Worm (Caenorhabditis elegans) whole organism, mixed stage, embryonic: Measurements from ENCODE around the gene B0334.20.
A peak's percentile ranks its signal among the peaks of the same experiment; 100 is the strongest.

Experiments used
- M03D4.4 ChIP-seq: sonication (generic microtip); optimal IDR thresholded peaks from 2 replicates; lab custom pipeline; 2017; ENCODE audit warnings: mild to moderate bottlenecking, missing genetic modification characterization, missing compliant biosample characterization
- bed-3 ChIP-seq: fragments of 200-800 bp; sonication (Bioruptor generic); optimal IDR thresholded peaks from 3 replicates; lab custom pipeline; 2018; ENCODE audit warnings: mild to moderate bottlenecking, missing genetic modification characterization, moderate library complexity, missing compliant biosample characterization
- blmp-1 ChIP-seq: fragments of 150-350 bp; optimal IDR thresholded peaks from 2 replicates; lab custom pipeline; 2014; ENCODE audit warnings: missing biosample characterization, missing genetic modification characterization
- ceh-39 ChIP-seq: fragments of 150-350 bp; optimal IDR thresholded peaks from 2 replicates; lab custom pipeline; 2014; ENCODE audit warnings: missing biosample characterization, missing genetic modification characterization
- ceh-43 ChIP-seq: fragments of 200-800 bp; sonication (Bioruptor generic); optimal IDR thresholded peaks from 2 replicates; lab custom pipeline; 2018; ENCODE audit warnings: mild to moderate bottlenecking, missing genetic modification characterization, moderate library complexity, missing compliant biosample characterization
- ceh-83 ChIP-seq: fragments of 200-800 bp; sonication (Bioruptor generic); optimal IDR thresholded peaks from 2 replicates; lab custom pipeline; 2018; ENCODE audit warnings: mild to moderate bottlenecking, missing genetic modification characterization, missing compliant biosample characterization
- ces-1 ChIP-seq: fragments of 150-350 bp; optimal IDR thresholded peaks from 2 replicates; lab custom pipeline; 2014; ENCODE audit warnings: missing biosample characterization, missing genetic modification reagents, missing genetic modification characterization
- cnd-1 ChIP-seq: fragments of 200-800 bp; sonication (Bioruptor generic); optimal IDR thresholded peaks from 2 replicates; lab custom pipeline; 2018; ENCODE audit warnings: mild to moderate bottlenecking, missing genetic modification characterization, missing compliant biosample characterization
- drap-1 ChIP-seq: fragments of 200-800 bp; sonication (Bioruptor generic); optimal IDR thresholded peaks from 3 replicates; lab custom pipeline; 2018; ENCODE audit warnings: mild to moderate bottlenecking, missing genetic modification characterization, missing compliant biosample characterization
- elt-3 ChIP-seq: fragments of 150-350 bp; optimal IDR thresholded peaks from 2 replicates; lab custom pipeline; 2014; ENCODE audit warnings: missing biosample characterization, missing genetic modification characterization
- flh-1 ChIP-seq: fragments of 200-800 bp; sonication (Bioruptor generic); optimal IDR thresholded peaks from 2 replicates; lab custom pipeline; 2018; ENCODE audit warnings: mild to moderate bottlenecking, missing genetic modification characterization, moderate library complexity, missing compliant biosample characterization
- ham-2 ChIP-seq: fragments of 200-800 bp; sonication (Bioruptor generic); optimal IDR thresholded peaks from 2 replicates; lab custom pipeline; 2018; ENCODE audit warnings: mild to moderate bottlenecking, missing genetic modification characterization, missing compliant biosample characterization
- lin-13 ChIP-seq: fragments of 150-350 bp; optimal IDR thresholded peaks from 2 replicates; lab custom pipeline; 2014; ENCODE audit warnings: missing biosample characterization, missing genetic modification characterization
- lsy-2 ChIP-seq: fragments of 150-350 bp; optimal IDR thresholded peaks from 2 replicates; lab custom pipeline; 2014; ENCODE audit warnings: missing biosample characterization, missing genetic modification characterization
- mab-5 ChIP-seq: fragments of 150-350 bp; optimal IDR thresholded peaks from 2 replicates; lab custom pipeline; 2014; ENCODE audit warnings: missing biosample characterization, missing genetic modification characterization
- mep-1 ChIP-seq: fragments of 150-350 bp; optimal IDR thresholded peaks from 2 replicates; lab custom pipeline; 2017; ENCODE audit warnings: missing biosample characterization, missing genetic modification reagents, missing genetic modification characterization, inconsistent platforms
- mls-2 ChIP-seq: sonication (generic microtip); optimal IDR thresholded peaks from 2 replicates; lab custom pipeline; 2016; ENCODE audit warnings: mild to moderate bottlenecking, missing genetic modification characterization, moderate library complexity, missing compliant biosample characterization
- nhr-237 ChIP-seq: fragments of 150-350 bp; optimal IDR thresholded peaks from 2 replicates; lab custom pipeline; 2014; ENCODE audit warnings: missing biosample characterization, missing genetic modification characterization
- pha-4 ChIP-seq: fragments of 150-350 bp; optimal IDR thresholded peaks from 2 replicates; lab custom pipeline; 2018; ENCODE audit warnings: missing biosample characterization, missing genetic modification reagents, missing genetic modification characterization
- sem-2 ChIP-seq: fragments of 200-800 bp; sonication (Bioruptor generic); optimal IDR thresholded peaks from 2 replicates; lab custom pipeline; 2018; ENCODE audit warnings: mild to moderate bottlenecking, missing genetic modification characterization, missing compliant biosample characterization
- snpc-4 ChIP-seq: fragments of 150-350 bp; optimal IDR thresholded peaks from 2 replicates; lab custom pipeline; 2014; ENCODE audit warnings: missing biosample characterization, missing genetic modification characterization
- sptf-1 ChIP-seq: sonication (generic microtip); optimal IDR thresholded peaks from 2 replicates; lab custom pipeline; 2017; ENCODE audit warnings: mild to moderate bottlenecking, missing genetic modification characterization, moderate library complexity, missing compliant biosample characterization
- unc-120 ChIP-seq: sonication (generic microtip); optimal IDR thresholded peaks from 2 replicates; lab custom pipeline; 2017; ENCODE audit warnings: missing genetic modification characterization, missing compliant biosample characterization; ENCODE audit not compliant: poor library complexity, severe bottlenecking
- unc-39 ChIP-seq: fragments of 150-350 bp; optimal IDR thresholded peaks from 2 replicates; lab custom pipeline; 2014; ENCODE audit warnings: missing biosample characterization, missing genetic modification characterization
- unc-62 ChIP-seq: fragments of 150-350 bp; optimal IDR thresholded peaks from 2 replicates; lab custom pipeline; 2014; ENCODE audit warnings: missing biosample characterization, missing genetic modification reagents, missing genetic modification characterization
- zip-8 ChIP-seq: fragments of 150-350 bp; optimal IDR thresholded peaks from 2 replicates; lab custom pipeline; 2014; ENCODE audit warnings: missing biosample characterization, missing genetic modification characterization
- ztf-11 ChIP-seq: fragments of 150-350 bp; optimal IDR thresholded peaks from 2 replicates; lab custom pipeline; 2014; ENCODE audit warnings: missing biosample characterization, missing genetic modification characterization

Gene B0334.20

DNA sequence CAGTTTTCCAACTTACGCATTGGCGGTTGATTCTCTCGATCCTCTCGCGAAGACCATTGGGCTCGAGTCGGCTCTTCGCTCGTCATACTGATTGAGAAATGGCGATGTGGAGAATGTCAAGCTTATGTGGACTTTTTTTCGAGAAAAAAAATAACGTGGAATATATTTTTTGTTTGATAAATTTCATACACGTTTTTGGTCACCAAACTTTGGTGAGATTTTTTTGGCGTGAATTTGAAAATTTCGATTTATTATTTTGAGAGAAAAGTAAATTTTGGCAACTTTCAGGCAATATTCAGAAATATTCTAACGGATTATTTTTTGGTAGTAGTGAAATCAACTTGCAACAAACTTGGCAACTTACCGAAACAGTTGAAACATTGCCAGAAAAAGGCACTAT, 21.2 kb downstream of the B0334.20 start, which contains the start of gene W02B12.12:
Gene W02B12.12 (minus strand): TSS at position 101 of the 400 bp plus-strand sequence.
- TF ChIP-seq ceh-83 (GFP tag; lab: Kevin White, UChicago) (no peak), sptf-1 (tag; lab: Kevin White, UChicago) (no peak), ceh-43 (GFP tag; lab: Kevin White, UChicago) (no peak), mls-2 (tag; lab: Kevin White, UChicago) (no peak), unc-62 (GFP tag; lab: Kevin White, UChicago) (no peak), snpc-4 (tag; lab: Kevin White, UChicago) (no peak), blmp-1 (tag; lab: Kevin White, UChicago) (no peak), lin-13 (no peak)

DNA sequence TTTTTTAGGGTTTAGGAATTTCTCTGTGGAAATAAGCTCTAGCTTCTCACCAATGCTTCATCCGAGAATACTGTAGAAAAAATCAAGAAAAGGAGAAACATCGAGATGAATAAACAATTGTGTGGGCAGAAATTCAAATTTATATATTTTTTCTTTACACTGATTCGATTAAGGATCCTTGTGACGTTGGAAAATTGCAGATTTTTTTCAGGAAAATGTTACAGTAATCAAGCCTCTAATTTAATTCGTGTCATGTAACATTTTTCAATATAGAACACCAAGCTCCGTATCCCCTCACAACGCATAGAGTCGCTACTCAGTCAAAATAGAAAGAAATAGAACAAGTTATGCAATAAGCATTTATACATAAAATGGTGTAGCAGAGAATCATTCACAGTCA, 23.8 kb downstream of the B0334.20 start, which contains the start of gene W02B12.16:
Gene W02B12.16 (minus strand): TSS at position 101 of the 400 bp plus-strand sequence.
- no peak for TF ChIP-seq flh-1 (GFP tag; lab: Kevin White, UChicago)
- TF ChIP-seq M03D4.4 (tag; lab: Kevin White, UChicago), result no peak
- no peak for TF ChIP-seq unc-39
- no peak for TF ChIP-seq blmp-1 (tag; lab: Kevin White, UChicago)
- no peak for TF ChIP-seq unc-120 (tag; lab: Kevin White, UChicago)
- TF ChIP-seq sptf-1 (tag; lab: Kevin White, UChicago), result no peak
- TF ChIP-seq zip-8 (tag; lab: Kevin White, UChicago), result no peak

DNA sequence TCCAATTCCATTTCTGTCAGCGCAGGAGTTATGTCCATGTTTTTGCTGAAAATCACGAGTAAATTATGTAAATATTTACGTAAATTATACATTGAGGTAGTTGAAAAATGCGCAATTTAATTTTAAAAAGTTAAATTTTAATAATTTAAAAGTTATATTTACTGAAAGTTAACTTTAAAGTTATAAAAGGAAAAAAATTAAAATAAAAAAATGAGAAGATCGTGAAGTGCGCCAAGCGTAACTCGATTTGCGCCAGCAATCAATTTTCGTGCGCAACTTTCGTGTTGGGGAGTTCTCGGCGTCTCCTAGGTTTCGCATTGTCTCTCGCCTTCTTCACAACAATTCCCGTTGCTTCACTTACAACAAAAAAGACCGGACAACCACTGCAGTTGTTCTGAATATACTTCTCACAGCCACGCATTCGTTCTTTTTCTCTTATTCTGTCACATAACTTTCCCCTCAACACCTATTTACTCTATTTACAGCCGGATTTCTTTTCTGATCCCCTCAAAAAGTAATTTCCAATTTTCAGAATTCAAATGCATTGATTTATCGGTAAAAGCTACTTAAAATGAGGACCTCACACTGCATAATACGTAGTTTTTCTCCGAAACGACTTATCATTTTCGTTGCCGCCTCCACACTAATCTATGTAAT, 26.6 kb downstream of the B0334.20 start, which contains the start of the genes metl-1 and W02B12.11:
Gene metl-1 (minus strand): TSS at position 51 of the 657 bp plus-strand sequence.
Gene W02B12.11 (plus strand): TSS at position 337 of the 657 bp plus-strand sequence.
- TF ChIP-seq ceh-39 (tag; lab: Kevin White, UChicago) (no peak), M03D4.4 (tag; lab: Kevin White, UChicago) (peak; percentile 70), mep-1 (tag; lab: Kevin White, UChicago) (peak; percentile 89), lin-13 (peak; percentile 80), cnd-1 (tag; lab: Kevin White, UChicago) (peak; percentile 51), bed-3 (GFP tag; lab: Kevin White, UChicago) (peak; percentile 19), mls-2 (tag; lab: Kevin White, UChicago) (peak; percentile 53), pha-4 (tag; lab: Kevin White, UChicago) (peak; percentile 69), unc-120 (tag; lab: Kevin White, UChicago) (peak; percentile 34), sptf-1 (tag; lab: Kevin White, UChicago) (peak; percentile 81), drap-1 (GFP tag; lab: Kevin White, UChicago) (peak; percentile 54), ceh-43 (GFP tag; lab: Kevin White, UChicago) (peak; percentile 67), nhr-237 (tag; lab: Kevin White, UChicago) (peak; percentile 5), ces-1 (GFP tag; lab: Kevin White, UChicago) (peak; percentile 82), lsy-2 (tag; lab: Kevin White, UChicago) (peak; percentile 74), sem-2 (GFP tag; lab: Kevin White, UChicago) (no peak), ham-2 (GFP tag; lab: Kevin White, UChicago) (no peak), blmp-1 (tag; lab: Kevin White, UChicago) (no peak)

DNA sequence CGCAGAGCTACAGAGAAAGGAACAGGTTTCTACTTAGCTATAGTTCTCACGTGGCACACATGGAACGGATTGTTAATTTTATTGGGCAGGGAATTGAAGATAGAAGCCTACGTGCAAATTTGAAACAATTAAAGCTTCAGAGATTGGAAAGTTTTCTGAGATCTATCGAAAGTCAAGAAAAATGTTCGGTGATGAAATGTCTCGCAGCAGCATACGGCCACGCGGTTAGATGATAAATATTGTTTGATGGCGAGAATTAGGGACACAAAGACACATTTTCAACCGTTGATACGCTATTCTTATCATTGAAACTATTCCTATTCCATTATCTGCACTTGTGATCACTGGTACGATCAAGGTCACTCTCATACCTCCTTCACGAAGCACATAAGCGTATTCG, 27.7 kb downstream of the B0334.20 start:
- TF ChIP-seq zip-8 (tag; lab: Kevin White, UChicago), result no peak
- peak; percentile 7 for TF ChIP-seq elt-3 (tag; lab: Kevin White, UChicago)

DNA sequence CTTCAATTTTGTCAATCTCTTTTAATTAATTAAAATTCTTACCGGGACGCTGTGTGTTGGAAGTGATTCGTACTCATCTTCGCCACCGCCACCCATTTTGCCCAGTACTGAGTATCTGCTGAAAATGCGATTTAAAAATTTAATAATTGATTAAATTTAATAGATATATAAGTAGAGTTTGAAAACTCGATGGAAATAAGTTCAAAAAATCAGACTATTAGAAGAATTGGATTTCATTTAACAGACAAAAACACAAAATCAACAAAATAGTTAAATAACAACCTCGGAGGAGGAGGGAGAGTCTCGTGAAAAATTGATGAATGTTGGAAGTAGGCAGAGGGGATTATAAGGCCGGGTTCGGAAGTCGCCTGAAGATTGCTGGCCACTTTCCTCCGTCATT, 28.3 kb downstream of the B0334.20 start, which contains the start of gene mfn-1:
Gene mfn-1 (minus strand): TSS at position 101 of the 400 bp plus-strand sequence.
- TF ChIP-seq mab-5 (tag; lab: Kevin White, UChicago) (no peak), snpc-4 (tag; lab: Kevin White, UChicago) (no peak), elt-3 (tag; lab: Kevin White, UChicago) (no peak), bed-3 (GFP tag; lab: Kevin White, UChicago) (no peak), ztf-11 (tag; lab: Kevin White, UChicago) (no peak), ham-2 (GFP tag; lab: Kevin White, UChicago) (no peak), ces-1 (GFP tag; lab: Kevin White, UChicago) (no peak), lin-13 (no peak), zip-8 (tag; lab: Kevin White, UChicago) (no peak), pha-4 (tag; lab: Kevin White, UChicago) (no peak), ceh-39 (tag; lab: Kevin White, UChicago) (no peak)
